Fruit fly (Drosophila melanogaster) whole organism, wandering third instar larva: ENCODE results near the gene CG10864.
A peak's percentile ranks its signal among the peaks of the same experiment; 100 is the strongest.

Source experiments
- Abd-B ChIP-seq: fragments of >200 bp; optimal IDR thresholded peaks from 2 replicates; lab custom pipeline; 2017; ENCODE audit warnings: missing biosample characterization, missing genetic modification characterization
- Hr83 ChIP-seq: fragments of 200-300 bp; sonication (Bioruptor generic); optimal IDR thresholded peaks from 2 replicates; lab custom pipeline; 2016; ENCODE audit warnings: missing biosample characterization, mild to moderate bottlenecking, missing genetic modification characterization, moderate library complexity; ENCODE audit not compliant: poor library complexity, severe bottlenecking
- br ChIP-seq: fragments of 200-800 bp; sonication (Bioruptor generic); optimal IDR thresholded peaks from 2 replicates; lab custom pipeline; 2016; ENCODE audit warnings: missing biosample characterization, missing genetic modification characterization
- pan ChIP-seq: fragments of >200 bp; optimal IDR thresholded peaks from 2 replicates; lab custom pipeline; 2017
- psq ChIP-seq: fragments of 200-800 bp; sonication (Bioruptor generic); optimal IDR thresholded peaks from 3 replicates; lab custom pipeline; 2017; ENCODE audit warnings: missing biosample characterization, mild to moderate bottlenecking, missing genetic modification characterization, moderate library complexity

DNA sequence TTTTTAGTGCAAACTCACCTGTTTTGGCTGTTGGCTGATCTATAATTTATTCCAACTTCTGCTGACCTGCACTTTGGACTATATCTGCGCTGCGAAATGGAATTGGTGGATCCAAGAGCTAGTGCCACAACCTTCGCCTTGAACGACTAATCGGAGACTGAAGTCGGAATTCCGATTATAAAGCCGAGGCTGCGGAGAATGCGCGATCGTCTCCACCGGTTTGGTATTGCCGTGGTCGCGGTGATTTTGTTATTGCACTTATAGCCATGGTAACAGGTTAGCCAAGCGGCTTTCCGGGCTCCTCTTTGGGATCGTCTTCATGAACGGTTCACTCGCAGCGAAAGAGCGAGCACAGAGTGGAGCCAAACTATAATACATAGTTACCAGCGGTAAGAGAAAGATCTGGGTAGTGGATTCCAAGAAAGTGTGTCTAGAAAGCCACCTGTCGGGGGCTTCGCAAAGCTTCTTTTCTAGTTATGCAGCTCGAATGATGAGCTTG lies 30.4 kb downstream of the CG10864 start, which contains the start of gene CG7675:
- peak; percentile 62 for TF ChIP-seq psq
- no peak for TF ChIP-seq Hr83 (GFP tag; lab: Kevin White, UChicago)
- no peak for TF ChIP-seq Abd-B (GFP tag; lab: Kevin White, UChicago)
- no peak for TF ChIP-seq br (GFP tag; lab: Kevin White, UChicago)
- no peak for TF ChIP-seq pan
